Fruit fly (Drosophila melanogaster) whole organism, prepupa: ENCODE measurements around the gene CrebA.

Experiments
- Blimp-1 ChIP-seq: fragments of 200-800 bp; sonication (Bioruptor generic); optimal IDR thresholded peaks from 3 replicates; lab custom pipeline; 2017; ENCODE audit warnings: missing biosample characterization, missing genetic modification characterization, mild to moderate bottlenecking, moderate library complexity, missing genetic modification reagents
- CG10631 ChIP-seq: fragments of 200-800 bp; sonication (Bioruptor generic); optimal IDR thresholded peaks from 2 replicates; lab custom pipeline; 2016; ENCODE audit warnings: missing biosample characterization, missing genetic modification characterization
- CG10669 ChIP-seq: fragments of 200-800 bp; sonication (Bioruptor generic); optimal IDR thresholded peaks from 3 replicates; lab custom pipeline; 2018; ENCODE audit warnings: missing biosample characterization, mild to moderate bottlenecking, missing genetic modification characterization, moderate library complexity
- CG11294 ChIP-seq: fragments of 200-800 bp; sonication (Bioruptor generic); IDR thresholded peaks from 2 replicates; pipeline ENCODE4 v1.3.6; 2022; ENCODE audit warnings: missing biosample characterization, missing genetic modification characterization
- CG11762 ChIP-seq: fragments of 200-800 bp; sonication (Bioruptor generic); optimal IDR thresholded peaks from 3 replicates; lab custom pipeline; 2016; ENCODE audit warnings: missing biosample characterization, missing genetic modification characterization; ENCODE audit not compliant: insufficient read depth
- CG11902 ChIP-seq: fragments of 200-800 bp; sonication (Bioruptor generic); optimal IDR thresholded peaks from 3 replicates; lab custom pipeline; 2016; ENCODE audit warnings: missing biosample characterization, missing genetic modification characterization
- CG15336 ChIP-seq: fragments of 200-800 bp; sonication (Bioruptor generic); IDR thresholded peaks from 2 replicates; pipeline ENCODE4 v1.3.6; 2022; ENCODE audit warnings: missing biosample characterization, missing genetic modification characterization
- CG16779 ChIP-seq: fragments of 200-800 bp; sonication (Bioruptor generic); optimal IDR thresholded peaks from 3 replicates; lab custom pipeline; 2017; ENCODE audit warnings: missing biosample characterization, mild to moderate bottlenecking, missing genetic modification characterization
- CG3032 ChIP-seq: fragments of 200-800 bp; optimal IDR thresholded peaks from 2 replicates; lab custom pipeline; 2019; ENCODE audit warnings: missing biosample characterization, mild to moderate bottlenecking, missing genetic modification characterization, moderate library complexity
- CG31627 ChIP-seq: fragments of 200-800 bp; sonication (Bioruptor generic); optimal IDR thresholded peaks from 3 replicates; lab custom pipeline; 2016; ENCODE audit warnings: missing biosample characterization, missing genetic modification characterization
- CG32006 ChIP-seq: fragments of 200-800 bp; sonication (Bioruptor generic); optimal IDR thresholded peaks from 3 replicates; lab custom pipeline; 2017; ENCODE audit warnings: missing biosample characterization, mild to moderate bottlenecking, missing genetic modification characterization
- CG34406 ChIP-seq: fragments of 200-800 bp; sonication (Bioruptor generic); optimal IDR thresholded peaks from 3 replicates; lab custom pipeline; 2016; ENCODE audit warnings: missing biosample characterization, missing genetic modification characterization
- CG3919 ChIP-seq: fragments of 200-800 bp; sonication (Bioruptor generic); optimal IDR thresholded peaks from 3 replicates; lab custom pipeline; 2016; ENCODE audit warnings: missing biosample characterization, missing genetic modification characterization
- CG4318 ChIP-seq: fragments of 200-800 bp; sonication (Bioruptor generic); optimal IDR thresholded peaks from 3 replicates; lab custom pipeline; 2017; ENCODE audit warnings: missing biosample characterization, mild to moderate bottlenecking, missing genetic modification characterization
- CG6163 ChIP-seq: fragments of 200-800 bp; sonication (Bioruptor generic); IDR thresholded peaks from 3 replicates; pipeline ENCODE4 v1.3.6; 2022; ENCODE audit warnings: missing biosample characterization, missing genetic modification characterization
- CG6276 ChIP-seq: fragments of 200-800 bp; sonication (Bioruptor generic); optimal IDR thresholded peaks from 2 replicates; lab custom pipeline; 2017; ENCODE audit warnings: missing biosample characterization, mild to moderate bottlenecking, missing genetic modification characterization
- CG6792 ChIP-seq: fragments of 200-800 bp; sonication (Bioruptor generic); optimal IDR thresholded peaks from 3 replicates; lab custom pipeline; 2016; ENCODE audit warnings: missing biosample characterization, missing genetic modification characterization
- CG6854 ChIP-seq: fragments of 200-800 bp; sonication (Bioruptor generic); optimal IDR thresholded peaks from 2 replicates; lab custom pipeline; 2017; ENCODE audit warnings: missing biosample characterization, mild to moderate bottlenecking, missing genetic modification characterization
- CG8119 ChIP-seq: fragments of 200-800 bp; sonication (Bioruptor generic); IDR thresholded peaks from 3 replicates; pipeline ENCODE4 v1.3.6; 2022; ENCODE audit warnings: missing biosample characterization, missing genetic modification characterization
- CG8319 ChIP-seq: fragments of 200-800 bp; sonication (Bioruptor generic); optimal IDR thresholded peaks from 3 replicates; lab custom pipeline; 2016; ENCODE audit warnings: missing biosample characterization, missing genetic modification characterization
- CG8632 ChIP-seq: fragments of 200-800 bp; sonication (Bioruptor generic); optimal IDR thresholded peaks from 3 replicates; lab custom pipeline; 2016; ENCODE audit warnings: missing biosample characterization, missing genetic modification characterization
- CG9139 ChIP-seq: fragments of 200-800 bp; sonication (Bioruptor generic); optimal IDR thresholded peaks from 3 replicates; lab custom pipeline; 2017; ENCODE audit warnings: missing biosample characterization, mild to moderate bottlenecking, missing genetic modification characterization
- Eip75B ChIP-seq: fragments of 200-800 bp; sonication (Bioruptor generic); optimal IDR thresholded peaks from 3 replicates; lab custom pipeline; 2016; ENCODE audit warnings: missing biosample characterization, missing genetic modification characterization
- Eip78C ChIP-seq: fragments of 200-800 bp; sonication (Bioruptor generic); peaks from one replicate; lab custom pipeline; 2016; ENCODE audit warnings: missing biosample characterization, missing genetic modification characterization
- Eip93F ChIP-seq: fragments of 200-800 bp; sonication (Bioruptor generic); optimal IDR thresholded peaks from 2 replicates; lab custom pipeline; 2016; ENCODE audit warnings: missing biosample characterization, mild to moderate bottlenecking, missing genetic modification characterization
- Ets21C ChIP-seq: fragments of 200-800 bp; sonication (Bioruptor generic); optimal IDR thresholded peaks from 3 replicates; lab custom pipeline; 2016; ENCODE audit warnings: missing biosample characterization, missing genetic modification characterization
- Ets96B ChIP-seq: fragments of 200-800 bp; optimal IDR thresholded peaks from 2 replicates; lab custom pipeline; 2019; ENCODE audit warnings: missing biosample characterization, mild to moderate bottlenecking, missing genetic modification characterization, moderate library complexity
- Gug ChIP-seq: fragments of 200-800 bp; sonication (Bioruptor generic); IDR thresholded peaks from 2 replicates; pipeline ENCODE4 v1.3.6; 2022; ENCODE audit warnings: missing biosample characterization, missing genetic modification characterization
- Hr38 ChIP-seq: sonication (Bioruptor generic); optimal IDR thresholded peaks from 2 replicates; lab custom pipeline; 2016; ENCODE audit warnings: missing biosample characterization, missing genetic modification characterization
- Hr39 ChIP-seq: fragments of 200-800 bp; sonication (Bioruptor generic); optimal IDR thresholded peaks from 2 replicates; lab custom pipeline; 2016; ENCODE audit warnings: missing biosample characterization, missing genetic modification characterization
- Hr4 ChIP-seq: fragments of 200-800 bp; sonication (Bioruptor generic); optimal IDR thresholded peaks from 3 replicates; lab custom pipeline; 2016; ENCODE audit warnings: missing biosample characterization, missing genetic modification characterization
- Lpt ChIP-seq: fragments of 200-800 bp; sonication (Bioruptor generic); optimal IDR thresholded peaks from 3 replicates; lab custom pipeline; 2016; ENCODE audit warnings: missing biosample characterization, missing genetic modification characterization
- Met ChIP-seq: fragments of 200-800 bp; sonication (Bioruptor generic); optimal IDR thresholded peaks from 3 replicates; lab custom pipeline; 2016; ENCODE audit warnings: missing biosample characterization, missing genetic modification characterization
- OdsH ChIP-seq: fragments of 200-800 bp; sonication (Bioruptor generic); optimal IDR thresholded peaks from 3 replicates; lab custom pipeline; 2016; ENCODE audit warnings: missing biosample characterization, missing genetic modification characterization
- Sox14 ChIP-seq: fragments of 200-800 bp; sonication (Bioruptor generic); optimal IDR thresholded peaks from 3 replicates; lab custom pipeline; 2016; ENCODE audit warnings: missing biosample characterization, missing genetic modification characterization
- Sox15 ChIP-seq: fragments of 200-800 bp; sonication (Bioruptor generic); optimal IDR thresholded peaks from 3 replicates; lab custom pipeline; 2016; ENCODE audit warnings: missing biosample characterization, missing genetic modification characterization
- achi ChIP-seq: fragments of 200-800 bp; sonication (Bioruptor generic); optimal IDR thresholded peaks from 3 replicates; lab custom pipeline; 2016; ENCODE audit warnings: missing biosample characterization, missing genetic modification characterization
- acj6 ChIP-seq: fragments of 200-800 bp; sonication (Bioruptor generic); optimal IDR thresholded peaks from 3 replicates; lab custom pipeline; 2016; ENCODE audit warnings: missing biosample characterization, missing genetic modification characterization
- cyc ChIP-seq: fragments of 200-800 bp; sonication (Bioruptor generic); optimal IDR thresholded peaks from 3 replicates; lab custom pipeline; 2016; ENCODE audit warnings: missing biosample characterization, missing genetic modification characterization
- dac ChIP-seq: fragments of 200-800 bp; sonication (Bioruptor generic); optimal IDR thresholded peaks from 2 replicates; lab custom pipeline; 2017; ENCODE audit warnings: missing biosample characterization, mild to moderate bottlenecking, missing genetic modification characterization
- dsx ChIP-seq: fragments of 200-800 bp; optimal IDR thresholded peaks from 3 replicates; lab custom pipeline; 2019; ENCODE audit warnings: missing biosample characterization, mild to moderate bottlenecking, missing genetic modification characterization, moderate library complexity; ENCODE audit not compliant: poor library complexity, severe bottlenecking
- eg ChIP-seq: fragments of 200-800 bp; sonication (Bioruptor generic); IDR thresholded peaks from 3 replicates; pipeline ENCODE4 v1.3.6; 2022; ENCODE audit warnings: missing biosample characterization, missing genetic modification characterization
- esn ChIP-seq: fragments of 200-800 bp; sonication (Bioruptor generic); optimal IDR thresholded peaks from 2 replicates; lab custom pipeline; 2016; ENCODE audit warnings: missing biosample characterization, mild to moderate bottlenecking, missing genetic modification characterization, moderate library complexity
- fd59A ChIP-seq: fragments of 200-800 bp; sonication (Bioruptor generic); optimal IDR thresholded peaks from 2 replicates; lab custom pipeline; 2017; ENCODE audit warnings: missing biosample characterization, mild to moderate bottlenecking, missing genetic modification characterization, missing genetic modification reagents
- fd85E ChIP-seq: fragments of 200-800 bp; sonication (Bioruptor generic); optimal IDR thresholded peaks from 3 replicates; lab custom pipeline; 2016; ENCODE audit warnings: missing biosample characterization, missing genetic modification characterization
- lz ChIP-seq: fragments of 200-800 bp; sonication (Bioruptor generic); optimal IDR thresholded peaks from 3 replicates; lab custom pipeline; 2016; ENCODE audit warnings: missing biosample characterization, missing genetic modification characterization
- pdm3 ChIP-seq: fragments of 200-800 bp; sonication (Bioruptor generic); optimal IDR thresholded peaks from 3 replicates; lab custom pipeline; 2016; ENCODE audit warnings: missing biosample characterization, missing genetic modification characterization
- salr ChIP-seq, 2 experiments: fragments of 200-800 bp; sonication (Bioruptor generic); optimal IDR thresholded peaks; 3 replicates each; lab custom pipeline; 2016 to 2018; ENCODE audit warnings: missing biosample characterization in 2 of 2, missing genetic modification characterization in 2 of 2, mild to moderate bottlenecking in 1 of 2
- spab ChIP-seq: fragments of 200-800 bp; sonication (Bioruptor generic); optimal IDR thresholded peaks from 2 replicates; lab custom pipeline; 2017; ENCODE audit warnings: missing biosample characterization, mild to moderate bottlenecking, missing genetic modification characterization, missing genetic modification reagents
- topi ChIP-seq: fragments of 200-800 bp; sonication (Bioruptor generic); optimal IDR thresholded peaks from 3 replicates; lab custom pipeline; 2016; ENCODE audit warnings: missing biosample characterization, missing genetic modification characterization
- vri ChIP-seq: fragments of 200-800 bp; sonication (Bioruptor generic); optimal IDR thresholded peaks from 3 replicates; lab custom pipeline; 2016; ENCODE audit warnings: missing biosample characterization, mild to moderate bottlenecking, missing genetic modification characterization

The CrebA gene

DNA sequence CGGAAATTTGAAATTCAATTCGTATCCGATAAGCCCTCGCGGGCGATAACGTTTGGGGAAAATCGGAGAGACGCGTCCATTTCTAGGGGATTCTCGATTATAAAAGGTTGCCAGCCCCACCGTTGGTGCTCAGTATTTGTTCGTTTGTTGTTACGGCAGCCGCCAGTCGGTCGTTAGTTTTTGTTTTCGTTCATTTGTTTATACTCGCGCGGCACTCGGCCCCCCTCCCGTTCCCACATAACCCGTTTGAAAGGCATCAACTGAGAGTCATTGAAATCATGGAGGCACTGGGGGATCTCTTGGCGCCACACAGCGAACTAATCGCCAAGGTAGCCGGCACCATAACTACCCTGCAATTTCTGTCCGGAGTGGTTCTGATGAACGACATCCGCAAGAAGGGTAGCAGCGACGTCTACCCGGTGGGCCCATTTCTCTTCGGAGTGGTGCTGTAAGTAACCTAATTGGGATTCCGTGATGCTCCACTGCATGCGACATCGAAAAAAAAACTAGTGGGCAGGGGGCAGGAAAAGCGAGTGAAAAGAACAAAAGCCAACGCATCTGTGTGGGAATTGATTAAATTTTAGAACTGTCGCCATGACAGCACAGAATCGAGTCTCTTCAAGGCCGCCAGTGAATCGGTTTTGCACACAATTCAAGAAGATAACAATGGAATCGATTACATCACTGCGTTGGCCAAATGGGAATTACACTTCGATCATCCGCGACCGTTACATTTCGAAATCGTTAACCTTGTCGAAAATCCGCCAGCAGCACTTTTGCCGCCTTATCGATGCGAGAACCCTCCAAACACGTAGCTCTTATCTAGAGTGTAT lies 34.2 kb upstream of the CrebA start, which contains the start of gene CG7272:
Gene CG7272, plus strand, starts transcription at position 126 of the 833 bp plus-strand sequence.
- TF ChIP-seq Blimp-1 (no peak), Eip93F (no peak), lz (no peak), Ets21C (GFP tag; lab: Kevin White, UChicago) (no peak), Eip75B (GFP tag; lab: Kevin White, UChicago) (no peak), Ets96B (tag; lab: Kevin White, UChicago) (no peak), salr (GFP tag; optimal IDR thresholded peaks at IDR 0.05; lab: Kevin White, UChicago) (no peak), Sox15 (no peak), Hr4 (GFP tag; lab: Kevin White, UChicago) (peak; percentile 0), CG3032 (tag; lab: Kevin White, UChicago) (no peak), Eip78C (GFP tag; lab: Kevin White, UChicago) (peak; percentile 68), CG9139 (no peak), CG31627 (no peak), Lpt (GFP tag; lab: Kevin White, UChicago) (peak; percentile 28), CG8632 (GFP tag; lab: Kevin White, UChicago) (no peak), esn (no peak), CG8319 (GFP tag; lab: Kevin White, UChicago) (no peak), CG6792 (GFP tag; lab: Kevin White, UChicago) (no peak), CG15336 (GFP tag; lab: Robert Waterston, UW) (peak; percentile 15; the same call in 1 of the 2 replicates), CG32006 (GFP tag; lab: Kevin White, UChicago) (peak; percentile 38), vri (GFP tag; lab: Kevin White, UChicago) (peak; percentile 26), CG3919 (peak; percentile 51), CG10631 (no peak), Hr39 (GFP tag; lab: Kevin White, UChicago) (no peak), OdsH (no peak), CG16779 (tag; lab: Kevin White, UChicago) (no peak), dac (GFP tag; lab: Kevin White, UChicago) (no peak), acj6 (no peak), achi (no peak), Hr38 (no peak), pdm3 (GFP tag; lab: Kevin White, UChicago) (no peak), CG11762 (GFP tag; lab: Kevin White, UChicago) (no peak), cyc (no peak), Sox14 (peak; percentile 60), Gug (GFP tag; lab: Robert Waterston, UW) (no peak), CG34406 (GFP tag; lab: Kevin White, UChicago) (no peak), Met (GFP tag; lab: Kevin White, UChicago) (no peak), topi (peak; percentile 7), CG8119 (GFP tag; lab: Robert Waterston, UW) (peak; percentile 25; the same call in 1 of the 3 replicates), CG11294 (GFP tag; lab: Robert Waterston, UW) (no peak), eg (GFP tag; lab: Robert Waterston, UW) (no peak; the same call in 1 of the 3 replicates), CG6854 (GFP tag; lab: Kevin White, UChicago) (no peak), fd59A (GFP tag; lab: Kevin White, UChicago) (no peak), CG6276 (GFP tag; lab: Kevin White, UChicago) (no peak), CG11902 (no peak), dsx (GFP tag; lab: Kevin White, UChicago) (no peak), CG10669 (GFP tag; lab: Kevin White, UChicago) (no peak), fd85E (GFP tag; lab: Kevin White, UChicago) (no peak), spab (GFP tag; lab: Kevin White, UChicago) (no peak), CG4318 (no peak), CG6163 (GFP tag; lab: Robert Waterston, UW) (peak; percentile 48; the same call in 2 of the 3 replicates)
